Worm (Caenorhabditis elegans): ENCODE results near the gene gmeb-3.

The gmeb-3 gene

ce11 chrIII:3811375-3811924 is 43.1 kb downstream of the gmeb-3 start:
- TF ChIP-seq lin-32 (GFP tag; optimal IDR thresholded peaks at IDR 0.05) (no peak), tbx-8 (GFP tag; optimal IDR thresholded peaks at IDR 0.05) (no peak), lsy-2 (tag; optimal IDR thresholded peaks at IDR 0.05) (no peak), ces-1 (GFP tag; optimal IDR thresholded peaks at IDR 0.05) (no peak), unc-62 (GFP tag; optimal IDR thresholded peaks at IDR 0.05) (no peak), mls-2 (tag; optimal IDR thresholded peaks at IDR 0.05) (no peak), nhr-28 (tag; optimal IDR thresholded peaks at IDR 0.05) (no peak), nhr-12 (tag; optimal IDR thresholded peaks at IDR 0.05) (no peak), mab-5 (tag; optimal IDR thresholded peaks at IDR 0.05) (no peak), ceh-83 (GFP tag; optimal IDR thresholded peaks at IDR 0.05) (no peak), cnd-1 (tag; optimal IDR thresholded peaks at IDR 0.05) (no peak), zip-8 (tag; optimal IDR thresholded peaks at IDR 0.05) (no peak), ceh-39 (tag; optimal IDR thresholded peaks at IDR 0.05) (no peak)

ce11 chrIII:3812369-3812993 is 44.2 kb downstream of the gmeb-3 start:
- no peak for TF ChIP-seq hlh-1 (tag; optimal IDR thresholded peaks at IDR 0.05)
- TF ChIP-seq nhr-76 (tag; optimal IDR thresholded peaks at IDR 0.05): no peak
- TF ChIP-seq nhr-12 (tag; optimal IDR thresholded peaks at IDR 0.05): no peak
- no peak for TF ChIP-seq lin-13 (tag; optimal IDR thresholded peaks at IDR 0.05)
- TF ChIP-seq drap-1 (GFP tag; optimal IDR thresholded peaks at IDR 0.05): no peak
- TF ChIP-seq zip-8 (tag; optimal IDR thresholded peaks at IDR 0.05): no peak
- TF ChIP-seq ceh-39 (tag; optimal IDR thresholded peaks at IDR 0.05): no peak
- no peak for TF ChIP-seq bed-3 (GFP tag; optimal IDR thresholded peaks at IDR 0.05)
- no peak for TF ChIP-seq cnd-1 (tag; optimal IDR thresholded peaks at IDR 0.05)
- no peak for TF ChIP-seq unc-120 (tag; optimal IDR thresholded peaks at IDR 0.05; ENCODE audit: poor library complexity, severe bottlenecking)
- no peak for TF ChIP-seq tbx-8 (GFP tag; optimal IDR thresholded peaks at IDR 0.05)
- TF ChIP-seq ceh-83 (GFP tag; optimal IDR thresholded peaks at IDR 0.05): no peak
- TF ChIP-seq lsy-2 (tag; optimal IDR thresholded peaks at IDR 0.05): no peak
- TF ChIP-seq nhr-237 (tag; optimal IDR thresholded peaks at IDR 0.05): no peak
- TF ChIP-seq pha-4 (tag; optimal IDR thresholded peaks at IDR 0.05): no peak

ce11 chrIII:3814421-3814820 is 46.1 kb downstream of the gmeb-3 start:
- TF ChIP-seq mep-1 (tag; optimal IDR thresholded peaks at IDR 0.05) (no peak), snpc-4 (tag; optimal IDR thresholded peaks at IDR 0.05) (no peak), mls-2 (tag; optimal IDR thresholded peaks at IDR 0.05) (no peak), pha-4 (tag; optimal IDR thresholded peaks at IDR 0.05) (no peak), bed-3 (GFP tag; optimal IDR thresholded peaks at IDR 0.05) (no peak), elt-3 (tag; optimal IDR thresholded peaks at IDR 0.05) (no peak), ztf-11 (tag; optimal IDR thresholded peaks at IDR 0.05) (no peak), elt-1 (tag; optimal IDR thresholded peaks at IDR 0.05; ENCODE audit: borderline replicate concordance, insufficient read depth) (no peak), nhr-237 (tag; optimal IDR thresholded peaks at IDR 0.05) (no peak), flh-1 (GFP tag; optimal IDR thresholded peaks at IDR 0.05) (no peak), lin-13 (tag; optimal IDR thresholded peaks at IDR 0.05) (no peak), ceh-39 (tag; optimal IDR thresholded peaks at IDR 0.05) (no peak), hlh-1 (tag; optimal IDR thresholded peaks at IDR 0.05) (no peak), mab-5 (tag; optimal IDR thresholded peaks at IDR 0.05) (no peak)

- no peak for TF ChIP-seq cnd-1 (tag; optimal IDR thresholded peaks at IDR 0.05)
- no peak for TF ChIP-seq M03D4.4 (tag; optimal IDR thresholded peaks at IDR 0.05)
- TF ChIP-seq blmp-1 (tag; optimal IDR thresholded peaks at IDR 0.05): no peak
- no peak for TF ChIP-seq unc-39 (tag; optimal IDR thresholded peaks at IDR 0.05)
- no peak for TF ChIP-seq elt-1 (tag; optimal IDR thresholded peaks at IDR 0.05; ENCODE audit: borderline replicate concordance, insufficient read depth)
- no peak for TF ChIP-seq nhr-28 (tag; optimal IDR thresholded peaks at IDR 0.05)
- TF ChIP-seq tbx-8 (GFP tag; optimal IDR thresholded peaks at IDR 0.05): no peak
- TF ChIP-seq ztf-11 (tag; optimal IDR thresholded peaks at IDR 0.05): no peak
- no peak for TF ChIP-seq lin-32 (GFP tag; optimal IDR thresholded peaks at IDR 0.05)
- no peak for TF ChIP-seq flh-1 (GFP tag; optimal IDR thresholded peaks at IDR 0.05)
- TF ChIP-seq zip-8 (tag; optimal IDR thresholded peaks at IDR 0.05): no peak
- no peak for TF ChIP-seq unc-62 (GFP tag; optimal IDR thresholded peaks at IDR 0.05)
- no peak for TF ChIP-seq lsy-2 (tag; optimal IDR thresholded peaks at IDR 0.05)
- TF ChIP-seq mab-5 (tag; optimal IDR thresholded peaks at IDR 0.05): no peak
- no peak for TF ChIP-seq elt-3 (tag; optimal IDR thresholded peaks at IDR 0.05)
- TF ChIP-seq sptf-1 (tag; optimal IDR thresholded peaks at IDR 0.05): no peak
- no peak for TF ChIP-seq ceh-43 (GFP tag; optimal IDR thresholded peaks at IDR 0.05)
- no peak for TF ChIP-seq ces-1 (GFP tag; optimal IDR thresholded peaks at IDR 0.05)
Observed at ce11 chrIII:3819579-3819978, 51.3 kb downstream of the gmeb-3 start, which contains the start of gene dpy-27. dpy-27 (minus strand) TSS chrIII:3819679.

All from whole organism, mixed stage, embryonic.